Fruit fly (Drosophila melanogaster): ENCODE data around the gene CG11638.

Gene CG11638

DNA sequence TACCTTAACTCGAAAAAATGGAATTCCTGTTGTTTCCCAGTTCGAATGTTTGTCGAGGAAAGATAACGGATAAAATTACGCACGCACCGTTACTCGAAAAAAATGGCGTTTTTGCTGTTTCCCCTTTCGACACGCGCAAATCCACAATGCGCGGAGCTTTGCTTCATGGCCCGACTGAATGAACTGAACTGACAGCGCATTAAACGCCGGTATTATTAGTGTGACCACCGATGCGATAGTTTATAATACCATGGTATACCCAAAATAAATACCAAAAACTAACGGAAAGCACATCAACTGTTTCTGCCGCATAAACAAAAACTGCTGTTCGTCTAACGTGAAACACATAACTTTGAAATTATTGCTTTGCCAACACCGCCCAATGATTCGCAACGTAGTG is at the start of gene CG11638, which contains the start of the genes CG32814 and CG3021 (continued):
- no peak for TF ChIP-seq CG15479 (GFP tag; optimal IDR thresholded peaks at IDR 0.05)
- no peak for TF ChIP-seq Max (GFP tag; optimal IDR thresholded peaks at IDR 0.05)
- no peak for TF ChIP-seq sd (tag; optimal IDR thresholded peaks at IDR 0.05)
- TF ChIP-seq TFAM (GFP tag; optimal IDR thresholded peaks at IDR 0.05), result no peak
- no peak for TF ChIP-seq Chrac-16 (GFP tag; optimal IDR thresholded peaks at IDR 0.05)
- TF ChIP-seq bowl (GFP tag; IDR thresholded peaks at IDR 0.05), result 0 out of 2 replicates have a peak, but pooled peaks have one; percentile 19
- no peak for TF ChIP-seq schlank (tag; optimal IDR thresholded peaks at IDR 0.05)
- no peak for TF ChIP-seq CG5245 (GFP tag; optimal IDR thresholded peaks at IDR 0.05)
- TF ChIP-seq Gug (GFP tag; IDR thresholded peaks at IDR 0.05), result no peak
- no peak for TF ChIP-seq Awh (GFP tag; IDR thresholded peaks at IDR 0.05)
- TF ChIP-seq sens (GFP tag), result peak; percentile 89
- no peak for TF ChIP-seq seq (GFP tag; IDR thresholded peaks at IDR 0.05)
- TF ChIP-seq CG14050 (GFP tag; IDR thresholded peaks at IDR 0.05), result no peak
- TF ChIP-seq CG10431 (GFP tag; optimal IDR thresholded peaks at IDR 0.05), result peak; percentile 45
- no peak for TF ChIP-seq otp (GFP tag; IDR thresholded peaks at IDR 0.05)
- no peak for TF ChIP-seq CG16813 (GFP tag; IDR thresholded peaks at IDR 0.05; ENCODE audit: partially characterized antibody)
- no peak for TF ChIP-seq HLH54F (GFP tag; optimal IDR thresholded peaks at IDR 0.05)
- TF ChIP-seq CG9609 (GFP tag; optimal IDR thresholded peaks at IDR 0.05), result no peak
- TF ChIP-seq CG30020 (tag; optimal IDR thresholded peaks at IDR 0.05), result no peak
- no peak for TF ChIP-seq kah (GFP tag; optimal IDR thresholded peaks at IDR 0.05)
- TF ChIP-seq CG18011 (GFP tag; optimal IDR thresholded peaks at IDR 0.05), result no peak

DNA sequence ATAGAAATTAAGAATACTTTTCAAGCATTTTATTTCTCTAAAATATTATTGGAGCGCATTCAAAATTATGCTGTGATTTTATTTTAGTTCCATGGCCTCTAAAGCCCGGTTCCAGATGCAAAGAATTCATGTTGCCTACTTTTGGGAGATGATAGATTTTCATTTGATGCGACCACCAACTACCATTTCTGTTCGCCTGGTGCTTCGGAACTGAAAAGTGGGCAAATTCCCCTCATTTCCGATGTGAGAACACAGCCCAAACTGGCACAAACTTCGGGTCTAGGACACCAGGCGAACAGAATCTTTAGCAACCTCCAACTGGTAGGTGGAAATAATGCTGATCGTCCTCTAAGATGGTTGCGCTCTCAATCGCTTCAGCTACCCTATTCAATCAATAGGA is 36.6 kb upstream of the CG11638 start:
- TF ChIP-seq CG31224 (GFP tag; IDR thresholded peaks at IDR 0.05), result peak; percentile 96
- TF ChIP-seq vvl (GFP tag; IDR thresholded peaks at IDR 0.05), result 0 out of 2 replicates have a peak, but pooled peaks have one; percentile 7
- TF ChIP-seq Nf-YC (tag; optimal IDR thresholded peaks at IDR 0.05), result no peak
- TF ChIP-seq CG8290 (GFP tag; optimal IDR thresholded peaks at IDR 0.05), result no peak
- peak in 1 of 2 experiments; percentile 33 for TF ChIP-seq CG8290 (tag; optimal IDR thresholded peaks at IDR 0.05)
- peak; percentile 44 for TF ChIP-seq zf30C (GFP tag; optimal IDR thresholded peaks at IDR 0.05)
- TF ChIP-seq org-1 (GFP tag; optimal IDR thresholded peaks at IDR 0.05), result no peak
- TF ChIP-seq Med (GFP tag), result peak; percentile 57
- peak; percentile 27 for TF ChIP-seq Deaf1 (tag; optimal IDR thresholded peaks at IDR 0.05)

dm6 chrX:1056338-1056737 is 29.8 kb upstream of the CG11638 start:
- no peak for TF ChIP-seq sisA (GFP tag; IDR thresholded peaks at IDR 0.05)
- no peak for TF ChIP-seq pros (GFP tag; optimal IDR thresholded peaks at IDR 0.05)
- no peak for TF ChIP-seq CG8089 (GFP tag; optimal IDR thresholded peaks at IDR 0.05)
- TF ChIP-seq Max (GFP tag; optimal IDR thresholded peaks at IDR 0.05), result no peak

DNA sequence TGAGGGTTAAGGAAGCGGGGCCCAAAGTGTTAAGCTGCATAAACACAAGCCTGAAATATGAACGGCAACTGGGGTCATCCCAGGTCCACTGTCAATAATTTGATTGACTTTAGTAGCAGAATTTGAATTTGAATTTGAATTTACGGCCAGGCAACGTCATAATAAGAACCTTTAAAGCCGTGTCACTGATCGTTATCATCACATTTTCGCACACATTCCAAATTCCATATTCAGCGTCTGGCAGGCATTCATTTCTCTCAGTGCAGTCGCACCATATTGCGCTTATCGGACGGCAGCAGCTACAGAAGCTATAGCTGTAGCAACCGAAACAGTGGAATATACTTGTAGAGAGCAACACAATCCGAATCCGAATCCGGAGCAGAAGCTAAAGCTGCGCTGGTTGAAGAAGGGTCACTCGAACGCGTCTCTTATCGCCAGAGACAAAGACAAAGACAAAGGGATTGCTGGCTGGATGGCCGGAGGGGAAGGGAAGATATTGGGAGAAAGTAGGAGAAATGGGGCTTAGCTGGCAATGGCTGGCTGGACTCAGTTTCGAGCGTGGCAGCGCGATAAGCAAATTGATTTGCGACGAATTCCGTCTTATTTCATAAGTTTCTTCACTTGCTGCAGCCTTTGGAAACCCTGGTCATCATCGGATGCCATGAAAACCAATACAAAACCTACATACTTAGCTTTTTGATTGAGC is 26.3 kb upstream of the CG11638 start:
- TF ChIP-seq CG8924 (tag; optimal IDR thresholded peaks at IDR 0.05) (peak; percentile 15), Kr (GFP tag; optimal IDR thresholded peaks at IDR 0.05) (no peak), Scr (GFP tag; IDR thresholded peaks at IDR 0.05; ENCODE audit: partially characterized antibody) (no peak), CG7372 (GFP tag; IDR thresholded peaks at IDR 0.05) (no peak), CG4730 (GFP tag; IDR thresholded peaks at IDR 0.05) (no peak), Ssrp (tag; optimal IDR thresholded peaks at IDR 0.05) (peak; percentile 37), CG17385 (GFP tag; optimal IDR thresholded peaks at IDR 0.05) (peak; percentile 23), CG3281 (GFP tag; optimal IDR thresholded peaks at IDR 0.05) (no peak), cad (GFP tag; optimal IDR thresholded peaks at IDR 0.05) (no peak), CG34422 (GFP tag; IDR thresholded peaks at IDR 0.05) (no peak), sisA (GFP tag; IDR thresholded peaks at IDR 0.05) (peak; percentile 55; the same call in 1 of the 2 replicates), CG10147 (GFP tag; optimal IDR thresholded peaks at IDR 0.05) (no peak), CG11695 (GFP tag; IDR thresholded peaks at IDR 0.05) (0 out of 3 replicates have a peak, but pooled peaks have one; percentile 30), CG12744 (GFP tag; optimal IDR thresholded peaks at IDR 0.05) (no peak), usp (GFP tag; optimal IDR thresholded peaks at IDR 0.05) (no peak), Gug (GFP tag; IDR thresholded peaks at IDR 0.05) (no peak), lola (GFP tag; optimal IDR thresholded peaks at IDR 0.05) (peak in 1 of 3 experiments; percentile 39)
